Worm (Caenorhabditis elegans) whole organism, L4 larva: ENCODE results near the gene rnp-9.

ENCODE experiments used
- F49E8.2 ChIP-seq: sonication (generic microtip); optimal IDR thresholded peaks from 2 replicates; lab custom pipeline; 2016; ENCODE audit warnings: missing compliant biosample characterization, mild to moderate bottlenecking, missing genetic modification characterization, borderline replicate concordance
- ZK546.5 ChIP-seq, 2 experiments: sonication (generic microtip); optimal IDR thresholded peaks; 2 replicates each; lab custom pipeline; 2017; ENCODE audit warnings: missing biosample characterization in 2 of 2, missing genetic modification characterization in 2 of 2
- ces-1 ChIP-seq: fragments of 150-350 bp; sonication (generic microtip); optimal IDR thresholded peaks from 4 replicates; lab custom pipeline; 2014; ENCODE audit warnings: missing biosample characterization, missing genetic modification reagents, missing genetic modification characterization
- daf-19 ChIP-seq: fragments of 200-800 bp; sonication (Bioruptor generic); conservative IDR thresholded peaks from 2 replicates; pipeline ENCODE4 v1.3.6; 2022; ENCODE audit warnings: missing genetic modification characterization, missing compliant biosample characterization
- fos-1 ChIP-seq: fragments of 150-350 bp; optimal IDR thresholded peaks from 2 replicates; lab custom pipeline; 2014; ENCODE audit warnings: missing biosample characterization, missing genetic modification characterization
- jun-1 ChIP-seq: fragments of 150-350 bp; optimal IDR thresholded peaks from 2 replicates; lab custom pipeline; 2014; ENCODE audit warnings: missing biosample characterization, missing genetic modification reagents, missing genetic modification characterization
- lim-7 ChIP-seq: fragments of 200-800 bp; sonication (Bioruptor generic); IDR thresholded peaks from 2 replicates; pipeline ENCODE4 v1.3.6; 2022; ENCODE audit warnings: missing genetic modification characterization, missing compliant biosample characterization
- lin-13 ChIP-seq: fragments of 150-350 bp; optimal IDR thresholded peaks from 2 replicates; lab custom pipeline; 2014; ENCODE audit warnings: missing biosample characterization, missing genetic modification reagents, missing genetic modification characterization
- nhr-77 ChIP-seq: fragments of 150-350 bp; optimal IDR thresholded peaks from 2 replicates; lab custom pipeline; 2014; ENCODE audit warnings: missing biosample characterization, missing genetic modification characterization
- unc-62 ChIP-seq, 3 experiments: fragments of 150-350 bp in 1 of 3; sonication (generic microtip); optimal IDR thresholded peaks in 2 of 3; peaks in 1 of 3; 1 replicate in 1 of 3; 2 replicates in 2 of 3; lab custom pipeline; 2014 to 2017; ENCODE audit warnings: missing biosample characterization in 3 of 3, missing genetic modification characterization in 3 of 3, missing genetic modification reagents in 3 of 3, missing genotype in 1 of 3
- zip-11 ChIP-seq: fragments of 200-800 bp; sonication (Bioruptor generic); IDR thresholded peaks from 2 replicates; pipeline ENCODE4 v1.3.6; 2022; ENCODE audit warnings: missing genetic modification characterization, missing compliant biosample characterization

DNA sequence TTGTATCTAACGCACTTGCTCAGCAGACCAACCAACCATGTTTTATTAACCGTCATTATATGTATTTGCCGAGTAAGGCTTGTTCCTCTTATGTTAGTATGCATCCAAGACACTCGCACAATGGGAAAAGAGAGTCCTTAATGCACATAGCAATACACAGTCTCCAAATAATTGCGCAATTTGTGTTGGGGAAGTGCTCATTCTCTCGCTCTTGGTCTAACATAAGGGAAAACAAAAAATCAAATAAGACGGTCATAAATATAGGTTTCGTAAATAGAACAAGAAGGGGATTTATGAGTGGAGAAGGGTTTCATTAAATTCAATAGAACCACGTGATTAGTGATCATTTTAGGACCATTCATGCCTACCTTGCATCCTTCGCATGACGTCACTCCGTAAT lies 36.4 kb downstream of the rnp-9 start:
- no peak for TF ChIP-seq unc-62 (GFP tag; optimal IDR thresholded peaks at IDR 0.05 in 1 of 2; lab: Kevin White, UChicago)
- TF ChIP-seq unc-62 (tag; optimal IDR thresholded peaks at IDR 0.05; lab: Kevin White, UChicago), result no peak
- TF ChIP-seq lin-13 (GFP tag; lab: Kevin White, UChicago), result no peak
- no peak for TF ChIP-seq lim-7
- no peak for TF ChIP-seq jun-1
- no peak for TF ChIP-seq nhr-77 (tag; lab: Kevin White, UChicago)
- no peak for TF ChIP-seq ces-1
- no peak for TF ChIP-seq daf-19 (GFP tag; lab: Robert Waterston, UW)
- TF ChIP-seq F49E8.2 (tag; lab: Kevin White, UChicago), result no peak
- no peak for TF ChIP-seq fos-1 (tag; lab: Kevin White, UChicago)
- no peak for TF ChIP-seq ZK546.5 (tag; optimal IDR thresholded peaks at IDR 0.05; lab: Kevin White, UChicago)
- no peak for TF ChIP-seq zip-11 (GFP tag; lab: Robert Waterston, UW)
